Fruit fly (Drosophila melanogaster) whole organism: ENCODE results near the gene Elp4.

Experiments used
- EcR ChIP-seq, 2 experiments: fragments of >200 bp; optimal IDR thresholded peaks; 2 replicates each; lab custom pipeline; 2017; ENCODE audit warnings: missing biosample characterization in 2 of 2, missing genetic modification characterization in 2 of 2, missing genetic modification reagents in 2 of 2
- pan ChIP-seq: fragments of >200 bp; optimal IDR thresholded peaks from 2 replicates; lab custom pipeline; 2017
- psq ChIP-seq: fragments of >200 bp; optimal IDR thresholded peaks from 2 replicates; lab custom pipeline; 2017
- usp ChIP-seq: fragments of >200 bp; optimal IDR thresholded peaks from 2 replicates; lab custom pipeline; 2017; ENCODE audit warnings: missing biosample characterization, missing genetic modification characterization, mixed read lengths

- TF ChIP-seq EcR (GFP tag; optimal IDR thresholded peaks at IDR 0.05; lab: Kevin White, UChicago) (no peak), pan (no peak), usp (GFP tag; lab: Kevin White, UChicago) (no peak), psq (no peak)
These were observed 45.6 kb downstream of the Elp4 start for dm6 chr2L:5569503-5569902.
